Worm (Caenorhabditis elegans) whole organism, late embryonic: ENCODE measurements around the gene mks-1.
A peak's percentile ranks its signal among the peaks of the same experiment; 100 is the strongest.

Experiments used
- K02D7.2 ChIP-seq: sonication (generic microtip); optimal IDR thresholded peaks from 2 replicates; lab custom pipeline; 2017; ENCODE audit warnings: mild to moderate bottlenecking, missing genetic modification characterization, missing compliant biosample characterization
- K09A11.1 ChIP-seq: sonication (generic microtip); optimal IDR thresholded peaks from 2 replicates; lab custom pipeline; 2017; ENCODE audit warnings: antibody characterized with exemption, mild to moderate bottlenecking, missing genetic modification characterization, missing compliant biosample characterization; ENCODE audit not compliant: insufficient read depth
- T23F11.4 ChIP-seq: fragments of 200-800 bp; sonication (Bioruptor generic); optimal IDR thresholded peaks from 2 replicates; lab custom pipeline; 2018; ENCODE audit warnings: mild to moderate bottlenecking, missing genetic modification characterization, missing compliant biosample characterization
- Y22D7AL.16 ChIP-seq: sonication (generic microtip); optimal IDR thresholded peaks from 2 replicates; lab custom pipeline; 2016; ENCODE audit warnings: missing genetic modification characterization, missing compliant biosample characterization
- ceh-14 ChIP-seq: sonication (generic microtip); optimal IDR thresholded peaks from 2 replicates; lab custom pipeline; 2016; ENCODE audit warnings: missing genotype, missing genetic modification characterization, missing compliant biosample characterization
- ceh-19 ChIP-seq: fragments of 200-800 bp; sonication (Bioruptor generic); optimal IDR thresholded peaks from 2 replicates; lab custom pipeline; 2018; ENCODE audit warnings: mild to moderate bottlenecking, missing genetic modification characterization, missing compliant biosample characterization
- ceh-31 ChIP-seq: sonication (generic microtip); optimal IDR thresholded peaks from 2 replicates; lab custom pipeline; 2016; ENCODE audit warnings: missing genetic modification characterization, missing compliant biosample characterization
- ceh-48 ChIP-seq: sonication (generic microtip); optimal IDR thresholded peaks from 2 replicates; lab custom pipeline; 2016; ENCODE audit warnings: missing genetic modification characterization, inconsistent platforms, missing compliant biosample characterization
- ceh-6 ChIP-seq: fragments of 200-800 bp; sonication (Bioruptor generic); optimal IDR thresholded peaks from 2 replicates; lab custom pipeline; 2018; ENCODE audit warnings: mild to moderate bottlenecking, missing genetic modification characterization, missing compliant biosample characterization
- che-1 ChIP-seq: sonication (generic microtip); optimal IDR thresholded peaks from 2 replicates; lab custom pipeline; 2016; ENCODE audit warnings: mild to moderate bottlenecking, missing genetic modification characterization, missing compliant biosample characterization
- dmd-4 ChIP-seq: sonication (generic microtip); optimal IDR thresholded peaks from 2 replicates; lab custom pipeline; 2016; ENCODE audit warnings: borderline replicate concordance, missing genetic modification characterization, missing compliant biosample characterization
- fax-1 ChIP-seq: sonication (generic microtip); optimal IDR thresholded peaks from 2 replicates; lab custom pipeline; 2016; ENCODE audit warnings: missing genotype, missing genetic modification characterization, missing compliant biosample characterization
- fkh-6 ChIP-seq: sonication (generic microtip); optimal IDR thresholded peaks from 2 replicates; lab custom pipeline; 2016; ENCODE audit warnings: missing genetic modification characterization, missing compliant biosample characterization
- hlh-13 ChIP-seq: fragments of 200-800 bp; sonication (Bioruptor generic); optimal IDR thresholded peaks from 2 replicates; lab custom pipeline; 2018; ENCODE audit warnings: mild to moderate bottlenecking, missing genetic modification characterization, missing compliant biosample characterization
- nfya-1 ChIP-seq: sonication (generic microtip); optimal IDR thresholded peaks from 2 replicates; lab custom pipeline; 2017; ENCODE audit warnings: missing genetic modification characterization, mild to moderate bottlenecking, missing compliant biosample characterization, antibody characterized with exemption, moderate library complexity
- odd-2 ChIP-seq: sonication (generic microtip); optimal IDR thresholded peaks from 2 replicates; lab custom pipeline; 2017; ENCODE audit warnings: antibody characterized with exemption, mild to moderate bottlenecking, missing genetic modification characterization, missing compliant biosample characterization
- pat-9 ChIP-seq: fragments of 200-800 bp; sonication (Bioruptor generic); optimal IDR thresholded peaks from 2 replicates; lab custom pipeline; 2018; ENCODE audit warnings: mild to moderate bottlenecking, missing genetic modification characterization, moderate library complexity, missing compliant biosample characterization
- pax-1 ChIP-seq: fragments of 150-350 bp; optimal IDR thresholded peaks from 2 replicates; lab custom pipeline; 2014; ENCODE audit warnings: missing biosample characterization, missing genetic modification characterization
- pros-1 ChIP-seq: fragments of 150-350 bp; optimal IDR thresholded peaks from 2 replicates; lab custom pipeline; 2014; ENCODE audit warnings: missing biosample characterization, missing genetic modification reagents, missing genetic modification characterization
- sdc-2 ChIP-seq: sonication (generic microtip); optimal IDR thresholded peaks from 2 replicates; lab custom pipeline; 2016; ENCODE audit warnings: missing genotype, missing genetic modification characterization, missing compliant biosample characterization
- sox-2 ChIP-seq: fragments of 200-800 bp; sonication (Bioruptor generic); IDR thresholded peaks from 2 replicates; pipeline ENCODE4 v1.3.6; 2022; ENCODE audit warnings: missing genetic modification reagents, missing genetic modification characterization, missing compliant biosample characterization
- tbx-2 ChIP-seq: sonication (generic microtip); optimal IDR thresholded peaks from 2 replicates; lab custom pipeline; 2016; ENCODE audit warnings: missing genetic modification characterization, missing compliant biosample characterization
- unc-42 ChIP-seq: sonication (generic microtip); optimal IDR thresholded peaks from 2 replicates; lab custom pipeline; 2016; ENCODE audit warnings: missing genotype, missing genetic modification characterization, missing compliant biosample characterization
- unc-86 ChIP-seq: sonication (generic microtip); optimal IDR thresholded peaks from 2 replicates; lab custom pipeline; 2016; ENCODE audit warnings: missing genetic modification characterization, missing compliant biosample characterization

mks-1 gene

DNA sequence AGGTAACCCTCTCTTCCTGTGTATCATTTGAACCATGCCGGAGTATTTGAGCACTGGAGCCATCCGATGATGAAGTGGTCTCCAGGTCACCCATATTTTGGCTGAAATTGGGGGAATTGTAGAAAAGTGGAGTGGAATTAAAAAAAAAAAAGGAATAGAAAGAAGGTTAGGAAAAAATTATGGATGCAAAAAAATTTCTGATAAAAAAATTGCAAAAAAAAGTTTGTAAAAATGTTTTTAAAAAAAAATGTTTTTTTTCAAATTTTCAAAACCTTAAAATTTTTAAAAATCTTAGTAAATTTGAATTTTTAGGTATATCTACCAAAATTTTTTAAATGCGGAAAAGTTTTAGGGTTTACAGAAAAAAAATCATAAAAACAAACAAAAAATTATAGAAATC, 33.0 kb downstream of the mks-1 start, which contains the start of gene frm-8:
Gene frm-8, minus strand, starts transcription at position 101 of the 400 bp plus-strand sequence.
- no peak for TF ChIP-seq fkh-6 (tag; lab: Kevin White, UChicago)
- TF ChIP-seq Y22D7AL.16 (tag; lab: Kevin White, UChicago): no peak
- no peak for TF ChIP-seq ceh-48 (tag; lab: Kevin White, UChicago)
- no peak for TF ChIP-seq fax-1 (tag; lab: Kevin White, UChicago)
- no peak for TF ChIP-seq sdc-2 (tag; lab: Kevin White, UChicago)
- no peak for TF ChIP-seq nfya-1 (tag; lab: Kevin White, UChicago)
- no peak for TF ChIP-seq hlh-13 (GFP tag; lab: Kevin White, UChicago)
- no peak for TF ChIP-seq pax-1
- TF ChIP-seq sox-2 (GFP tag; lab: Robert Waterston, UW): no peak
- no peak for TF ChIP-seq odd-2 (tag; lab: Kevin White, UChicago)
- TF ChIP-seq, all 69 proteins: peak for 0

DNA sequence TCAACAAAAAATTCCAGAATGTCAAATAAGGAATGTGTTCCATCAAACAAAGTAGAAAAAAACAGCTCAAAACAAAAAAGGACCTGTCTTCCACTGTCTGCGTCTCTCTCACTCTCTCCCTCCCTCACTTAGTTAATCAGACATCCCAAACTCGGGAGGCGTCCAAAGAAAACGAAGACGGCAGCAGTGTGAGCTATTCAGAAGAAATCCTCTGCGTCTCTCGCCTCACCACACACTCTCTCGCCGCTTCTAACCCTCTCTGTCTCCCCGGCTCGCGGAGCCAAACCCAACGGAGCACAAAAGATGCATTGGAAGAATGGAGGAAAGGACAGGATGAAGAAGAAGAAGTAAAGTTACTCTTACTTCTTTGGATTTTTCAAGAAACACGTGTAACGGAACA, 34.2 kb downstream of the mks-1 start:
- TF ChIP-seq unc-42 (tag; lab: Kevin White, UChicago): peak; percentile 62
- no peak for TF ChIP-seq ceh-48 (tag; lab: Kevin White, UChicago)
- TF ChIP-seq ceh-31 (tag; lab: Kevin White, UChicago): peak; percentile 75
- TF ChIP-seq tbx-2: peak; percentile 4
- TF ChIP-seq K02D7.2 (tag; lab: Kevin White, UChicago): no peak
- TF ChIP-seq nfya-1 (tag; lab: Kevin White, UChicago): peak; percentile 59

DNA sequence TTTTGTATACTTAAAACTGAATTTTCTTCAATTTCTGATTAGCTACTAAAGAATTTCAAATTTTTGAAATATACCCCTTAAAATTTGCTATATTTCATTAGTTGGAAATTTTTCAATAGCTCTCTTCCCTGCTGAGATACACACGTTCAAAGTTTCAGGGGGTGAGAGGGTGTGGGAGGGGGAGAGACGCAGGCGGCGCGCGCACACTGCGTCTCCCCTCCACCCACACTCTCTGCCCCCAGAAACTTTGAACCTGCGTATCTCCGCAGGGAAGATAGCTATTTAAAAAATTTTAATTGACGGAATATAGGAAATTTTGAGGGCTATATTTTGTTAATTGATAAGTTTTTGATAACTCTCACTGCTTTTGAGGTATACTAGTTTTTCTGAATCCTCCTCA, 36.6 kb downstream of the mks-1 start:
- TF ChIP-seq ceh-48 (tag; lab: Kevin White, UChicago): no peak
- TF ChIP-seq pros-1 (tag; lab: Kevin White, UChicago): no peak

DNA sequence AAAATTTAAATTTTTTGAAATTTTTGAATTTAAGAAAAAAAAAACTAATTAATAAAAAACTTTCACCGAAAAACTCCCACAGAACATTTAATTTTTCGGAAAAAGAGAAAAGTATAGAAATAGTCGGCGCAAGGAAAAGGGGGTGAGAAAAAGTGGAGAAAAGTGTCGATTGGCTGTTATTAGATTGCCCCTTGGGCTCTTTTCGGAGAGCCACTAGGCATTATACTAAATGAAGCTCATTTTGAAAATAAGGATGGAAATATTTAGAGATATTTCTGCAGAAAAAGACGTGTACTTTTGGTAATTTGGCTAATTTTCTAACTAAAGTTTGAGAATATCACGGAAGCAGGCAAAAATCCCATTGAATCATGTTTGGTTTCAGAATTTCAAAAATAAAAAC, 38.0 kb downstream of the mks-1 start:
- TF ChIP-seq dmd-4 (tag; lab: Kevin White, UChicago): no peak
- TF ChIP-seq unc-42 (tag; lab: Kevin White, UChicago): peak; percentile 89

DNA sequence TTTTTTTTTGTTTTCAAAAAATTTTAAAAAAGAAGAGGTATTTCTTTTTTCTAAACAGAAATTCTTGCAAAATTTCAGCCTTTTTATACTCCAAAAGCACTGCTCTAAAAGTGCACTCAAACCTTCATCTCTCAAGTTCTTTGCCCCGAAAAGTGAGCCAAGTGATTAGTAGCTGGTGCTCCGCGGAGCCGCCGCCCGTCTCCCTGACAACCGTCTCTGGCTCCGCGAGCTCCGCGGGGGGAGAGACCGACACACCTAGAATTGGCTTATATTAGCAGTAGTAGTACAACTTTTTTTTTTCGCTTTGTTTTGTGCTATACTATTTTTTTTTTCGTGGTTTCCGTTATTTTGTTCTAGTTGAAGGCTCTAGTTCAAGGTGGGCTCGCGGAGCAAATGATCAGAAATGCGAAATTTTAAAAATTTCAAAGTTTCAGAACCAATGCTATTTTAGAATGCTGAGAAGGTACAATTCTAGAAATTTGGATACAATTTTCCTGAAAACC, 46.6 kb downstream of the mks-1 start, which contains the start of gene Y53G8AL.1:
Gene Y53G8AL.1, plus strand, starts transcription at position 453 of the 503 bp plus-strand sequence.
- TF ChIP-seq K09A11.1 (tag; lab: Kevin White, UChicago) (no peak), ceh-14 (peak; percentile 40), T23F11.4 (GFP tag; lab: Kevin White, UChicago) (no peak), unc-86 (tag; lab: Kevin White, UChicago) (no peak), ceh-19 (GFP tag; lab: Kevin White, UChicago) (no peak), ceh-6 (GFP tag; lab: Kevin White, UChicago) (no peak), K02D7.2 (tag; lab: Kevin White, UChicago) (no peak), sdc-2 (tag; lab: Kevin White, UChicago) (no peak)

DNA sequence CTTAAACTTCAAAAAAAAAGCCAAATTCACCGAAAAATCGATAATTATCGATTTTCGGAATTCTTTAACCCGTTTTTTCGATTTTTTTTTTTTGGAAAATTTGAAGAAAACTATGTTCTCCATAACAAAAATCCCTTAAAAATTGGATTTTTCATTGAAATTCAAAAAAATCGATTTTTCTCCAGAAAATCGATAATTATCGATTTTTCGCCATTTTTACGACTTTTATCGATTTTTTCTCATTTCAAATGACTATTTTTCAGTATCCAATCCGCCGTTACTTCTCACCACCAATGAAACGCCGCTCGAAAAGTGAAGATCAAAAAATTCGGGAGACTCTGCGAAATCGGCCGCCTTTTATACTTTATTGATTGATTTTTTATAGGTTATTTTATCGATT, 54.8 kb downstream of the mks-1 start:
- TF ChIP-seq sdc-2 (tag; lab: Kevin White, UChicago) (no peak), unc-42 (tag; lab: Kevin White, UChicago) (no peak), che-1 (tag; lab: Kevin White, UChicago) (no peak), pat-9 (tag; lab: Kevin White, UChicago) (no peak), ceh-14 (no peak)
